Fruit fly (Drosophila melanogaster) whole organism: Measurements from ENCODE around the gene ThrRS.

Source experiments
- Dll ChIP-seq: fragments of >200 bp; optimal IDR thresholded peaks from 2 replicates; lab custom pipeline; 2017
- EcR ChIP-seq, 2 experiments: fragments of >200 bp; optimal IDR thresholded peaks; 2 replicates each; lab custom pipeline; 2017; ENCODE audit warnings: missing biosample characterization in 2 of 2, missing genetic modification characterization in 2 of 2, missing genetic modification reagents in 2 of 2
- psq ChIP-seq: fragments of >200 bp; optimal IDR thresholded peaks from 2 replicates; lab custom pipeline; 2017
- usp ChIP-seq: fragments of >200 bp; optimal IDR thresholded peaks from 2 replicates; lab custom pipeline; 2017; ENCODE audit warnings: missing biosample characterization, missing genetic modification characterization, mixed read lengths

- no peak for TF ChIP-seq EcR (GFP tag; optimal IDR thresholded peaks at IDR 0.05; lab: Kevin White, UChicago)
- TF ChIP-seq Dll (lab: Kevin White, UChicago) = no peak
- no peak for TF ChIP-seq psq (lab: Kevin White, UChicago)
- no peak for TF ChIP-seq usp
Measured at dm6 chr2L:12137708-12138107, 34.2 kb downstream of the ThrRS start, which contains the start of gene Gr33a.
